Fruit fly (Drosophila melanogaster): ENCODE measurements around the gene CG7600.
A peak's percentile ranks its signal among the peaks of the same experiment; 100 is the strongest.

DNA sequence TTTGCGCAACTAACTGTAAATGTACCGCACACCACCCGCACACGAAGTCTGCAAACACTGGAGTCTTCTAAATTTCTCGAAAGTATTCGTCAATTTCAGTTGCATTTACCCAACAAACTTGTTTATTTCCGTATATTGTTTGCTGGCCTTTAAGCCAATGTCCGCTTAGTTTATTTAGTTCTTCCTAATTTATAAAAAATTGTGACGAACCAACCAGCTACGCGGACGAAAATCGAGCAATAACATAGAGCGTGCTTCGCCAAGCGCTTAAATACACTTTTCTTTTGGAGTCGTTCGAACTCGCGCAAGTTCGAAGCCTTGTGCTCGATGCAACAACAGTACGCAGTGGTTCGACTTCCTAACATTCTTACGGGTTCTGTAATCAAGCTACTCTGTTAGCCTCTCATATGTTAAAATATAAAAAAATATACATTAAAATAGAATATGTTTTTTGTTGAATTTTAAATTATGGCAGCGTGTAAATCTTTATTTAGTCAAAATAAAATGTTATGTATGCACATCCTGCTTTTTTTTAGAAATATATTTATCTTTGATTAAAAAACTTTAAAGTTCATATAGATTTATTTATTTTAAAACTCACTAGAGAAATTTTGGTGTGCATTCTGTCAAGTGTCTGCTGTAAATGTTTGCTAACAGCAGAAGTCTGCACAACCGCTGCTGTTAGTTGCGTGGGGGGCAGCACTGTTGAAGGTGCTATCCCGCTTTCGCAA is 13.1 kb upstream of the CG7600 start, which contains the start of gene GlcAT-P:
- TF ChIP-seq Ets98B (GFP tag; IDR thresholded peaks at IDR 0.05) (peak; percentile 71), CG8301 (tag; optimal IDR thresholded peaks at IDR 0.05) (peak; percentile 35)

All from whole organism, pupa.